Worm (Caenorhabditis elegans) whole organism, young adult: Measurements from ENCODE around the gene T13F2.4.

Experiments
- B0019.2 ChIP-seq: fragments of 200-800 bp; sonication (Bioruptor generic); conservative IDR thresholded peaks from 2 replicates; pipeline ENCODE4 v1.3.6; 2022; ENCODE audit warnings: missing genetic modification reagents, missing genetic modification characterization, missing compliant biosample characterization
- B0261.1 ChIP-seq: sonication (generic microtip); optimal IDR thresholded peaks from 2 replicates; lab custom pipeline; 2016; ENCODE audit warnings: mild to moderate bottlenecking, missing genetic modification characterization, moderate library complexity, missing compliant biosample characterization
- F23B12.7 ChIP-seq: sonication (generic microtip); optimal IDR thresholded peaks from 2 replicates; lab custom pipeline; 2017; ENCODE audit warnings: missing genetic modification characterization, mild to moderate bottlenecking, missing compliant biosample characterization, antibody characterized with exemption, moderate library complexity; ENCODE audit not compliant: insufficient read depth
- F55B11.4 ChIP-seq: sonication (generic microtip); optimal IDR thresholded peaks from 2 replicates; lab custom pipeline; 2016; ENCODE audit warnings: missing compliant biosample characterization, missing genetic modification characterization, borderline replicate concordance; ENCODE audit not compliant: insufficient read depth
- F57A8.1 ChIP-seq: fragments of 200-800 bp; sonication (Bioruptor generic); optimal IDR thresholded peaks from 2 replicates; lab custom pipeline; 2018; ENCODE audit warnings: mild to moderate bottlenecking, missing genetic modification characterization, moderate library complexity, missing compliant biosample characterization
- F57C9.4 ChIP-seq: sonication (generic microtip); optimal IDR thresholded peaks from 2 replicates; lab custom pipeline; 2017; ENCODE audit warnings: mild to moderate bottlenecking, missing genetic modification characterization, missing compliant biosample characterization
- Y53G8AR.9 ChIP-seq: fragments of 200-800 bp; sonication (Bioruptor generic); conservative IDR thresholded peaks from 2 replicates; pipeline ENCODE4 v1.3.6; 2022; ENCODE audit warnings: missing genetic modification reagents, missing genetic modification characterization, missing compliant biosample characterization
- Y79H2A.3 ChIP-seq: fragments of 200-800 bp; sonication (Bioruptor generic); conservative IDR thresholded peaks from 2 replicates; pipeline ENCODE4 v1.3.6; 2022; ENCODE audit warnings: missing genetic modification reagents, missing genetic modification characterization, missing compliant biosample characterization
- ZK185.1 ChIP-seq: sonication (generic microtip); optimal IDR thresholded peaks from 2 replicates; lab custom pipeline; 2016; ENCODE audit warnings: mild to moderate bottlenecking, missing genetic modification characterization, missing compliant biosample characterization; ENCODE audit not compliant: poor library complexity, severe bottlenecking
- ama-1 ChIP-seq, 3 experiments: fragments of 150-350 bp in 1 of 3; sonication (generic microtip) in 2 of 3; optimal IDR thresholded peaks; 2 replicates each; lab custom pipeline; 2014 to 2018; ENCODE audit warnings: missing biosample characterization in 2 of 3, missing genetic modification characterization in 2 of 3, missing genetic modification reagents in 2 of 3
- aptf-2 ChIP-seq: fragments of 200-800 bp; sonication (Bioruptor generic); conservative IDR thresholded peaks from 2 replicates; pipeline ENCODE4 v1.3.6; 2022; ENCODE audit warnings: missing genetic modification reagents, missing genetic modification characterization, missing compliant biosample characterization
- atf-7 ChIP-seq: sonication (generic microtip); optimal IDR thresholded peaks from 2 replicates; lab custom pipeline; 2017; ENCODE audit warnings: mild to moderate bottlenecking, missing genetic modification characterization, missing compliant biosample characterization
- attf-6 ChIP-seq: fragments of 200-800 bp; sonication (Bioruptor generic); IDR thresholded peaks from 2 replicates; pipeline ENCODE4 v1.3.6; 2022; ENCODE audit warnings: missing genetic modification reagents, missing genetic modification characterization, missing compliant biosample characterization
- bed-2 ChIP-seq: fragments of 200-800 bp; sonication (Bioruptor generic); IDR thresholded peaks from 2 replicates; pipeline ENCODE4 v1.3.6; 2022; ENCODE audit warnings: missing genetic modification reagents, missing genetic modification characterization, missing compliant biosample characterization
- ceh-58 ChIP-seq: fragments of 200-800 bp; sonication (Bioruptor generic); IDR thresholded peaks from 2 replicates; pipeline ENCODE4 v1.3.6; 2022; ENCODE audit warnings: missing genetic modification characterization, missing compliant biosample characterization
- die-1 ChIP-seq: sonication (generic microtip); optimal IDR thresholded peaks from 2 replicates; lab custom pipeline; 2016; ENCODE audit warnings: missing genotype, mild to moderate bottlenecking, missing genetic modification characterization, missing compliant biosample characterization
- dpl-1 ChIP-seq: fragments of 150-350 bp; optimal IDR thresholded peaks from 2 replicates; lab custom pipeline; 2014; ENCODE audit warnings: missing biosample characterization, missing genetic modification reagents, missing genetic modification characterization
- efl-1 ChIP-seq: fragments of 150-350 bp; optimal IDR thresholded peaks from 2 replicates; lab custom pipeline; 2014; ENCODE audit warnings: missing biosample characterization, missing genetic modification reagents, missing genetic modification characterization
- hlh-26 ChIP-seq: fragments of 200-800 bp; sonication (Bioruptor generic); conservative IDR thresholded peaks from 2 replicates; pipeline ENCODE4 v1.3.6; 2022; ENCODE audit warnings: missing genetic modification reagents, missing genetic modification characterization, missing compliant biosample characterization
- hrde-1 ChIP-seq: sonication (generic microtip); optimal IDR thresholded peaks from 2 replicates; lab custom pipeline; 2016; ENCODE audit warnings: missing genetic modification characterization, mild to moderate bottlenecking, missing compliant biosample characterization, moderate library complexity, missing genotype, missing genetic modification reagents, borderline replicate concordance
- lin-40 ChIP-seq: sonication (generic microtip); optimal IDR thresholded peaks from 2 replicates; lab custom pipeline; 2016; ENCODE audit warnings: missing genetic modification characterization, mild to moderate bottlenecking, missing compliant biosample characterization, missing genotype, missing genetic modification reagents
- lin-54 ChIP-seq: fragments of 200-800 bp; sonication (Bioruptor generic); optimal IDR thresholded peaks from 2 replicates; lab custom pipeline; 2018; ENCODE audit warnings: mild to moderate bottlenecking, missing genetic modification characterization, missing compliant biosample characterization
- lir-1 ChIP-seq: fragments of 200-800 bp; sonication (Bioruptor generic); conservative IDR thresholded peaks from 2 replicates; pipeline ENCODE4 v1.3.6; 2022; ENCODE audit warnings: missing genetic modification reagents, missing genetic modification characterization, missing compliant biosample characterization
- lsy-27 ChIP-seq: sonication (generic microtip); optimal IDR thresholded peaks from 2 replicates; lab custom pipeline; 2017; ENCODE audit warnings: missing genetic modification characterization, mild to moderate bottlenecking, missing compliant biosample characterization, antibody characterized with exemption, missing genotype, borderline replicate concordance; ENCODE audit not compliant: insufficient read depth
- madf-3 ChIP-seq: fragments of 200-800 bp; sonication (Bioruptor generic); IDR thresholded peaks from 2 replicates; pipeline ENCODE4 v1.3.6; 2022; ENCODE audit warnings: missing genetic modification reagents, missing genetic modification characterization, missing compliant biosample characterization
- madf-6 ChIP-seq: fragments of 200-800 bp; sonication (Bioruptor generic); IDR thresholded peaks from 2 replicates; pipeline ENCODE4 v1.3.6; 2022; ENCODE audit warnings: missing genetic modification reagents, missing genetic modification characterization, missing compliant biosample characterization
- madf-8 ChIP-seq: fragments of 200-800 bp; sonication (Bioruptor generic); conservative IDR thresholded peaks from 2 replicates; pipeline ENCODE4 v1.3.6; 2022; ENCODE audit warnings: missing genetic modification reagents, missing genetic modification characterization, missing compliant biosample characterization
- mel-28 ChIP-seq: sonication (generic microtip); optimal IDR thresholded peaks from 2 replicates; lab custom pipeline; 2016; ENCODE audit warnings: borderline replicate concordance, mild to moderate bottlenecking, missing genetic modification characterization, missing compliant biosample characterization
- mes-4 ChIP-seq: sonication (generic microtip); optimal IDR thresholded peaks from 2 replicates; lab custom pipeline; 2016; ENCODE audit warnings: missing genotype, missing genetic modification characterization, missing compliant biosample characterization
- nfya-1 ChIP-seq: sonication (generic microtip); optimal IDR thresholded peaks from 2 replicates; lab custom pipeline; 2017; ENCODE audit warnings: antibody characterized with exemption, missing compliant biosample characterization, missing genetic modification characterization, borderline replicate concordance; ENCODE audit not compliant: insufficient read depth
- nhr-120 ChIP-seq: fragments of 200-800 bp; sonication (Bioruptor generic); IDR thresholded peaks from 2 replicates; pipeline ENCODE4 v1.3.6; 2022; ENCODE audit warnings: missing genetic modification characterization, missing compliant biosample characterization
- nhr-27 ChIP-seq: fragments of 200-800 bp; sonication (Bioruptor generic); optimal IDR thresholded peaks from 2 replicates; lab custom pipeline; 2018; ENCODE audit warnings: mild to moderate bottlenecking, missing genetic modification characterization, moderate library complexity, missing compliant biosample characterization
- nhr-90 ChIP-seq: sonication (generic microtip); optimal IDR thresholded peaks from 2 replicates; lab custom pipeline; 2016; ENCODE audit warnings: missing genotype, mild to moderate bottlenecking, missing genetic modification characterization, missing compliant biosample characterization
- rcor-1 ChIP-seq: fragments of 200-800 bp; sonication (Bioruptor generic); IDR thresholded peaks from 2 replicates; pipeline ENCODE4 v1.3.6; 2022; ENCODE audit warnings: missing genetic modification reagents, missing genetic modification characterization, missing compliant biosample characterization
- repo-1 ChIP-seq: sonication (generic microtip); optimal IDR thresholded peaks from 2 replicates; lab custom pipeline; 2017; ENCODE audit warnings: mild to moderate bottlenecking, missing genetic modification characterization, missing compliant biosample characterization
- snpc-1.1 ChIP-seq: sonication (generic microtip); optimal IDR thresholded peaks from 2 replicates; lab custom pipeline; 2017; ENCODE audit warnings: missing genetic modification characterization, mild to moderate bottlenecking, missing compliant biosample characterization, antibody characterized with exemption, moderate library complexity, missing genotype, missing genetic modification reagents; ENCODE audit not compliant: insufficient read depth
- snpc-3.4 ChIP-seq: sonication (generic microtip); optimal IDR thresholded peaks from 2 replicates; lab custom pipeline; 2017; ENCODE audit warnings: missing genetic modification characterization, mild to moderate bottlenecking, missing compliant biosample characterization, antibody characterized with exemption, moderate library complexity, missing genotype, missing genetic modification reagents
- somi-1 ChIP-seq: fragments of 200-800 bp; sonication (Bioruptor generic); optimal IDR thresholded peaks from 2 replicates; lab custom pipeline; 2018; ENCODE audit warnings: mild to moderate bottlenecking, missing genetic modification characterization, missing compliant biosample characterization
- xnd-1 ChIP-seq: sonication (generic microtip); optimal IDR thresholded peaks from 2 replicates; lab custom pipeline; 2016; ENCODE audit warnings: missing genotype, missing genetic modification reagents, missing genetic modification characterization, missing compliant biosample characterization
- zim-3 ChIP-seq: sonication (generic microtip); optimal IDR thresholded peaks from 2 replicates; lab custom pipeline; 2017; ENCODE audit warnings: mild to moderate bottlenecking, missing genetic modification characterization, moderate library complexity, missing compliant biosample characterization
- ztf-18 ChIP-seq: sonication (generic microtip); optimal IDR thresholded peaks from 2 replicates; lab custom pipeline; 2016; ENCODE audit warnings: missing genotype, mild to moderate bottlenecking, missing genetic modification characterization, missing compliant biosample characterization

T13F2.4 gene

ce11 chrIV:9832586-9832985, 43.0 kb downstream of the T13F2.4 start, which contains the start of gene kin-21:
TSS of gene kin-21 (plus strand) at chrIV:9832886.
- TF ChIP-seq repo-1 = no peak
- TF ChIP-seq xnd-1 (tag; lab: Kevin White, UChicago) = no peak
- no peak for TF ChIP-seq aptf-2 (GFP tag; lab: Robert Waterston, UW)
- TF ChIP-seq B0261.1 (tag; lab: Kevin White, UChicago) = no peak
- TF ChIP-seq snpc-1.1 (tag; lab: Kevin White, UChicago) = no peak
- no peak for TF ChIP-seq hlh-26
- TF ChIP-seq rcor-1 (GFP tag; lab: Robert Waterston, UW) = no peak
- TF ChIP-seq lir-1 (GFP tag; lab: Robert Waterston, UW) = no peak

- TF ChIP-seq somi-1 (GFP tag; lab: Kevin White, UChicago) = no peak
- no peak for TF ChIP-seq dpl-1 (GFP tag; lab: Kevin White, UChicago)
- no peak for TF ChIP-seq atf-7 (tag; lab: Kevin White, UChicago)
- TF ChIP-seq nfya-1 (tag; lab: Kevin White, UChicago) = no peak
- no peak for TF ChIP-seq ama-1 (optimal IDR thresholded peaks at IDR 0.05; lab: Kevin White, UChicago)
- TF ChIP-seq ama-1 (GFP tag; optimal IDR thresholded peaks at IDR 0.05; lab: Kevin White, UChicago) = no peak
- no peak for TF ChIP-seq F57C9.4
- no peak for TF ChIP-seq nhr-120 (GFP tag; lab: Robert Waterston, UW)
- no peak for TF ChIP-seq lsy-27 (tag; lab: Kevin White, UChicago)
- no peak for TF ChIP-seq efl-1
- TF ChIP-seq bed-2 (GFP tag; lab: Robert Waterston, UW) = no peak
- TF ChIP-seq madf-6 (GFP tag; lab: Robert Waterston, UW) = no peak
- no peak for TF ChIP-seq Y53G8AR.9 (GFP tag; lab: Robert Waterston, UW)
- no peak for TF ChIP-seq lin-40 (tag; lab: Kevin White, UChicago)
- TF ChIP-seq xnd-1 (tag; lab: Kevin White, UChicago) = no peak
- TF ChIP-seq F55B11.4 (tag; lab: Kevin White, UChicago) = no peak
- no peak for TF ChIP-seq zim-3 (tag; lab: Kevin White, UChicago)
- TF ChIP-seq F57A8.1 (GFP tag; lab: Kevin White, UChicago) = no peak
- no peak for TF ChIP-seq lir-1 (GFP tag; lab: Robert Waterston, UW)
- TF ChIP-seq, all 124 proteins: peak for 0
Measured at ce11 chrIV:9833337-9833736, 43.7 kb downstream of the T13F2.4 start.

DNA sequence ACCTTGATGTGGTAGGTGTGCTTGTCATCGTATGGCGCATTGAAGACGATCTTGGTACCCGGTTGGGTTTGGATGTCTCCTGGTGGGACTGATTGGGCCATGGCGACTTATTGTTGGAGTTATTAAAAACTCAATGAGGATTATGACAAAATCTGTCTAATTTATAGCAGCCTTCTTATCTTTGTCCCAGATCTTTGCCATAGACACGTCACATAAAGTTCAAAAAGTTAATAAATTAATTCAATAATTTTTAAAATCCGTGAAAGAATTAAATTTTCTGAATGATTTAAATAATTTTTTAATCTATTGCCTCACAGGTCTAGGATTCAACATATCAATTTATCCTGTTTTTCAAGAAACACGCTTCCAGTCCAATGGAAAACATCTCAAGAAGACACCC, 46.7 kb downstream of the T13F2.4 start, which contains the start of gene msp-81:
TSS of gene msp-81 (minus strand) at position 101 of the 400 bp plus-strand sequence.
- TF ChIP-seq F23B12.7 (tag; lab: Kevin White, UChicago) = no peak
- TF ChIP-seq B0019.2 = no peak
- TF ChIP-seq ZK185.1 (tag; lab: Kevin White, UChicago) = no peak
- TF ChIP-seq die-1 (tag; lab: Kevin White, UChicago) = no peak
- TF ChIP-seq ztf-18 (tag; lab: Kevin White, UChicago) = no peak
- no peak for TF ChIP-seq madf-8 (GFP tag; lab: Robert Waterston, UW)
- no peak for TF ChIP-seq mes-4 (tag; lab: Kevin White, UChicago)
- no peak for TF ChIP-seq snpc-3.4
- no peak for TF ChIP-seq Y79H2A.3 (GFP tag; lab: Robert Waterston, UW)
- TF ChIP-seq Y53G8AR.9 (GFP tag; lab: Robert Waterston, UW) = no peak
- TF ChIP-seq nhr-90 (tag; lab: Kevin White, UChicago) = no peak
- TF ChIP-seq zim-3 (tag; lab: Kevin White, UChicago) = no peak
- no peak for TF ChIP-seq madf-3 (GFP tag; lab: Robert Waterston, UW)
- no peak for TF ChIP-seq attf-6 (GFP tag; lab: Robert Waterston, UW)
- no peak for TF ChIP-seq nhr-27 (tag; lab: Kevin White, UChicago)
- no peak for TF ChIP-seq lin-54 (GFP tag; lab: Kevin White, UChicago)
- no peak for TF ChIP-seq ceh-58 (GFP tag; lab: Robert Waterston, UW)
- TF ChIP-seq mel-28 (tag; lab: Kevin White, UChicago) = no peak
- TF ChIP-seq F57A8.1 (GFP tag; lab: Kevin White, UChicago) = no peak
- TF ChIP-seq hrde-1 (tag; lab: Kevin White, UChicago) = no peak
